Worm (Caenorhabditis elegans) whole organism, midembryonic: Measurements from ENCODE around the gene Y81B9A.4.

ENCODE experiments used
- klf-2 ChIP-seq: fragments of 200-800 bp; sonication (Bioruptor generic); conservative IDR thresholded peaks from 2 replicates; pipeline ENCODE4 v1.3.6; 2022; ENCODE audit warnings: missing genetic modification reagents, missing genetic modification characterization, missing compliant biosample characterization
- med-1 ChIP-seq: sonication (generic microtip); optimal IDR thresholded peaks from 2 replicates; lab custom pipeline; 2017; ENCODE audit warnings: missing genetic modification characterization, mild to moderate bottlenecking, missing compliant biosample characterization, antibody characterized with exemption, missing genetic modification reagents; ENCODE audit not compliant: insufficient read depth
- ref-1 ChIP-seq: fragments of 200-800 bp; sonication (Bioruptor generic); conservative IDR thresholded peaks from 2 replicates; pipeline ENCODE4 v1.3.6; 2022; ENCODE audit warnings: missing genetic modification reagents, missing genetic modification characterization, missing compliant biosample characterization

- TF ChIP-seq klf-2 (GFP tag; lab: Robert Waterston, UW) (no peak), ref-1 (GFP tag; lab: Robert Waterston, UW) (no peak), med-1 (GFP tag; lab: Kevin White, UChicago) (no peak)
Measured at ce11 chrX:9150269-9150744, 30.4 kb downstream of the Y81B9A.4 start, which contains the start of gene tmbi-4.
